Fruit fly (Drosophila melanogaster): ENCODE results near the gene Nf-YB.

The Nf-YB gene

dm6 chr2L:19758511-19759128 lies 22.8 kb downstream of the Nf-YB start, which contains the start of the genes CG10628 and Dus3 (continued):
- TF ChIP-seq CG3847 (GFP tag; IDR thresholded peaks at IDR 0.05) (peak; percentile 91), CG15011 (GFP tag; optimal IDR thresholded peaks at IDR 0.05) (peak; percentile 80), CG5953 (GFP tag; IDR thresholded peaks at IDR 0.05) (peak; percentile 86), pb (GFP tag; optimal IDR thresholded peaks at IDR 0.05) (peak; percentile 84), CG4424 (GFP tag; optimal IDR thresholded peaks at IDR 0.05) (peak; percentile 88), jigr1 (GFP tag; IDR thresholded peaks at IDR 0.05) (peak; percentile 78), tap (tag; optimal IDR thresholded peaks at IDR 0.05) (peak; percentile 84), CG17328 (GFP tag; IDR thresholded peaks at IDR 0.05) (peak; percentile 90), Chrac-16 (GFP tag; optimal IDR thresholded peaks at IDR 0.05) (peak; percentile 89), CG4617 (GFP tag; optimal IDR thresholded peaks at IDR 0.05; ENCODE audit: borderline replicate concordance) (peak; percentile 82), Lpt (GFP tag; optimal IDR thresholded peaks at IDR 0.05) (no peak), Sox102F (GFP tag; optimal IDR thresholded peaks at IDR 0.05) (peak; percentile 91), Fer3 (tag; optimal IDR thresholded peaks at IDR 0.05) (peak; percentile 90), aop (GFP tag; IDR thresholded peaks at IDR 0.05) (peak; percentile 66), Gsc (GFP tag; IDR thresholded peaks at IDR 0.05) (peak; percentile 78), chm (GFP tag; IDR thresholded peaks at IDR 0.05) (peak; percentile 87), lov (optimal IDR thresholded peaks at IDR 0.05) (no peak), lov (GFP tag; IDR thresholded peaks at IDR 0.05) (peak; percentile 75; the same call in 2 of the 3 replicates), Side (GFP tag; optimal IDR thresholded peaks at IDR 0.05) (peak; percentile 92), Oaz (GFP tag; IDR thresholded peaks at IDR 0.05) (peak; percentile 83), CG17912 (GFP tag; optimal IDR thresholded peaks at IDR 0.05) (peak; percentile 68), CG9727 (GFP tag; optimal IDR thresholded peaks at IDR 0.05) (peak; percentile 87), crol (GFP tag; IDR thresholded peaks at IDR 0.05) (0 out of 2 replicates have a peak, but pooled peaks have one; percentile 33), E2f2 (GFP tag; IDR thresholded peaks at IDR 0.05) (peak; percentile 77), CG18599 (GFP tag; optimal IDR thresholded peaks at IDR 0.05) (peak; percentile 91), CG1647 (GFP tag; optimal IDR thresholded peaks at IDR 0.05) (peak; percentile 84), CG11398 (GFP tag; optimal IDR thresholded peaks at IDR 0.05) (peak; percentile 87), twi (tag; optimal IDR thresholded peaks at IDR 0.05) (peak; percentile 85), CG12391 (tag; optimal IDR thresholded peaks at IDR 0.05) (peak; percentile 93), Scr (GFP tag; IDR thresholded peaks at IDR 0.05; ENCODE audit: partially characterized antibody) (peak; percentile 68), CG15601 (tag; optimal IDR thresholded peaks at IDR 0.05) (peak; percentile 86), CG7357 (GFP tag; IDR thresholded peaks at IDR 0.05) (peak; percentile 86), repo (GFP tag; optimal IDR thresholded peaks at IDR 0.05) (peak; percentile 83), CG3995 (GFP tag; optimal IDR thresholded peaks at IDR 0.05) (peak; percentile 100), fd3F (GFP tag; optimal IDR thresholded peaks at IDR 0.05) (peak; percentile 83), klu (GFP tag; IDR thresholded peaks at IDR 0.05) (peak; percentile 84), CG42726 (GFP tag; IDR thresholded peaks at IDR 0.05; ENCODE audit: partially characterized antibody) (peak; percentile 45; the same call in 1 of the 2 replicates), abd-A (tag; optimal IDR thresholded peaks at IDR 0.05) (peak; percentile 93), zfh2 (GFP tag; optimal IDR thresholded peaks at IDR 0.05) (peak; percentile 95), CG11456 (GFP tag; IDR thresholded peaks at IDR 0.05) (peak; percentile 95), ato (GFP tag; IDR thresholded peaks at IDR 0.05; ENCODE audit: partially characterized antibody) (no peak), HLH4C (GFP tag; IDR thresholded peaks at IDR 0.05; ENCODE audit: partially characterized antibody) (peak; percentile 57; the same call in 2 of the 3 replicates), crc (GFP tag; optimal IDR thresholded peaks at IDR 0.05) (peak; percentile 83), CG6765 (GFP tag; optimal IDR thresholded peaks at IDR 0.05) (peak; percentile 66), Drgx (GFP tag; IDR thresholded peaks at IDR 0.05) (peak; percentile 90), Adf1 (GFP tag; IDR thresholded peaks at IDR 0.05) (peak; percentile 60), cg (GFP tag; optimal IDR thresholded peaks at IDR 0.05) (no peak), kni (GFP tag; optimal IDR thresholded peaks at IDR 0.05) (peak; percentile 35), H2.0 (GFP tag; IDR thresholded peaks at IDR 0.05) (peak; percentile 90), CG13424 (tag; optimal IDR thresholded peaks at IDR 0.05) (peak; percentile 92)
